Fruit fly (Drosophila melanogaster) S2 (cell line): ENCODE data around the gene Acbp4.

Experiments
- CG8478 ChIP-seq: fragments of >200 bp; optimal IDR thresholded peaks from 2 replicates; lab custom pipeline; 2018
- CTCF ChIP-seq, 2 experiments: fragments of >200 bp; optimal IDR thresholded peaks; 2 replicates each; lab custom pipeline; 2018

dm6 chr3L:7087347-7087746, 40.7 kb downstream of the Acbp4 start:
- no peak for TF ChIP-seq CG8478 (lab: Kevin White, UChicago)
- TF ChIP-seq CTCF (optimal IDR thresholded peaks at IDR 0.05; lab: Kevin White, UChicago) = no peak
